Worm (Caenorhabditis elegans): ENCODE data around the gene arrd-12.

Gene arrd-12

DNA sequence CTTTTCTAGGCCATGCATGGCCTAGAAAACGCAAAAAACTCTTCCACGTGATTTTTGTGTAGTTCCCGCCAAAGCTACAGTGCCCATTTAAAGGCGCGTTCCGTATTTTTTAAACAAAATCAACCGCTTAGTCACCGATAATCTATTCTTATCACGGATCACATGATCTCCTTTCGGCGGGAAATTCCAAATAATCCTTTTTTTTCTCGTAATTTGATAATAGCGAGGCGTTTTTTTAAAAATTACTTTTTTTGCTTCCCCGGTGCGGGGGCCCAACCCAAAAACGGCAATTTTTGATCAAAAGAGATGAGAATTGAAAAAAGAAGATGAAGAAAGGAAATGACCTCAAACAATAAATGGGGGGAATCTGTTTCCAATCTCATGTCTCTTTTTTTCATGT lies 15.0 kb upstream of the arrd-12 start:
- TF ChIP-seq ets-7 (tag; optimal IDR thresholded peaks at IDR 0.05) (no peak), aly-1 (tag; optimal IDR thresholded peaks at IDR 0.05) (no peak), tbx-37 (GFP tag; conservative IDR thresholded peaks at IDR 0.05) (no peak), scrt-1 (GFP tag; IDR thresholded peaks at IDR 0.05) (no peak), ceh-36 (tag; optimal IDR thresholded peaks at IDR 0.05) (no peak)

DNA sequence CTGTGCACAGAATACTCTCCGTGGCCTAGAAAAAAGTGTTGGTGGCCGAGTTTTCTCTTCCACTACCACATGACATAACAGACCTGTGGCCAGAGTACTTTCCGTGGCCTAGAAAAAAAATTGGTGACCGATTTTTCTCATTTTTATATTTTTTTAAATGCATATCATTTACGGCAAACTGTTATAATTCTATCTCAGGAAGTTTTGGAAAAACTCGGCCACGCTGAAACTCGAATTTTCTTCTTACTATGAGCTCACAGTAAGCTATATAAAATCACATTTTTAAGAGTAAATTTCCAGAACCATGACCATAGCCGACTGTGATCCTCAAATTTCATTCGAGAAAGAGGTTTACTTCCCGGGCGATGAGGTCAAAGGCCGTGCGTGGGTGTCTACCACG lies 14.0 kb upstream of the arrd-12 start, which contains the start of gene arrd-14:
Gene arrd-14 (plus strand): TSS at position 301 of the 400 bp plus-strand sequence.
- TF ChIP-seq hmbx-1 (tag; optimal IDR thresholded peaks at IDR 0.05) (no peak), ama-1 (optimal IDR thresholded peaks at IDR 0.05) (no peak), hnd-1 (tag; optimal IDR thresholded peaks at IDR 0.05) (no peak), scrt-1 (GFP tag; IDR thresholded peaks at IDR 0.05) (no peak), hmg-4 (GFP tag; optimal IDR thresholded peaks at IDR 0.05) (no peak), ceh-13 (GFP tag; optimal IDR thresholded peaks at IDR 0.05) (no peak), flt-1 (GFP tag; IDR thresholded peaks at IDR 0.05) (no peak), tbx-11 (GFP tag; IDR thresholded peaks at IDR 0.05) (no peak)

DNA sequence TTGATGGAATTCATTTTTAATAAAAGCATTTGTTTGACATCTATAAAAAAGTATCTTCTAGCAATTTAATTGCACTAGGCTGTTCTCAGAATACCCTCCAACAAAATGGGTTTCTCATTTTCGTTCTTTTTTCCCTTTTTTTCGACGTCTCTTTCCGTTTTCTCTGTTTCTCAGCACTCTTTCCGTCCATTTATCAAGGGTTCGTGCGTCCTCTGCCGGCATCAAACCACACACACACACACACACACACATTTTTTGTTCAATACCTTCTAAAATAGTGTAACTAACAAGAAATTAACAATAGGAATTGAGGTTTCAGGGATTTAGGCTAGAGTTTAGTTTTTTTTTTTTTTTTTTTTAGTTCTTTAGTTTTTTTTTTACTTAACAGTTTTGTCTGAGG lies 9.8 kb upstream of the arrd-12 start:
- TF ChIP-seq ceh-36 (tag; optimal IDR thresholded peaks at IDR 0.05), result no peak
- no peak for TF ChIP-seq ets-7 (tag; optimal IDR thresholded peaks at IDR 0.05)
- no peak for TF ChIP-seq ceh-13 (GFP tag; optimal IDR thresholded peaks at IDR 0.05)
- no peak for TF ChIP-seq hmbx-1 (tag; optimal IDR thresholded peaks at IDR 0.05)
- TF ChIP-seq sea-1 (GFP tag; conservative IDR thresholded peaks at IDR 0.05), result no peak
- TF ChIP-seq ama-1 (optimal IDR thresholded peaks at IDR 0.05), result no peak
- no peak for TF ChIP-seq hmg-4 (GFP tag; optimal IDR thresholded peaks at IDR 0.05)
- TF ChIP-seq aly-1 (tag; optimal IDR thresholded peaks at IDR 0.05), result no peak
- TF ChIP-seq tbx-11 (GFP tag; IDR thresholded peaks at IDR 0.05), result no peak
- no peak for TF ChIP-seq B0310.2 (tag; optimal IDR thresholded peaks at IDR 0.05)
- no peak for TF ChIP-seq F13C5.2 (tag; optimal IDR thresholded peaks at IDR 0.05)
- TF ChIP-seq hnd-1 (tag; optimal IDR thresholded peaks at IDR 0.05), result no peak

DNA sequence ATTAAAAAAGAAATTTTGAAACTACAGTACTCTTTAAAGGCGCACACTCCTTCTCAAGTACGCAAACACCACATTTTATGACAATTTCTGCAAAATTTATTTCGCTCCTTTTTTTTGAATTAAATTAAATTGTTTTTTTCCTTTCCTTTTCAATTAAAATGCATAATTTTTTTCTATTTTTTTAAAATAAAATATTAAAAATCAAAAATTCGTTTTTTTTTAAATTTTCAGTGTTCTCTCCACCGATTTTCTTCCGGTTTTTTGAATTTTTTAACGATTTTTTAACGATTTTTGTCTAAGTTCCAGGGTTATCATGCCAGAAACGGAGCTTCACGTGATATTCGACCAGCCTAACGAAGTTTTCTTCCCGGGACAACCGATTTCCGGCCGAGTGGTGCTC lies 7.9 kb upstream of the arrd-12 start, which contains the start of gene arrd-13:
Gene arrd-13 (plus strand): TSS at position 301 of the 400 bp plus-strand sequence.
- no peak for TF ChIP-seq hnd-1 (tag; optimal IDR thresholded peaks at IDR 0.05)
- TF ChIP-seq ceh-13 (GFP tag; optimal IDR thresholded peaks at IDR 0.05), result no peak
- TF ChIP-seq pes-1 (GFP tag; IDR thresholded peaks at IDR 0.05), result no peak
- no peak for TF ChIP-seq sea-1 (GFP tag; conservative IDR thresholded peaks at IDR 0.05)
- no peak for TF ChIP-seq tbx-11 (GFP tag; IDR thresholded peaks at IDR 0.05)
- no peak for TF ChIP-seq flt-1 (GFP tag; IDR thresholded peaks at IDR 0.05)
- no peak for TF ChIP-seq tbx-37 (GFP tag; conservative IDR thresholded peaks at IDR 0.05)
- no peak for TF ChIP-seq ets-7 (tag; optimal IDR thresholded peaks at IDR 0.05)
- no peak for TF ChIP-seq tra-4 (tag; optimal IDR thresholded peaks at IDR 0.05)
- no peak for TF ChIP-seq ama-1 (optimal IDR thresholded peaks at IDR 0.05)
- no peak for TF ChIP-seq scrt-1 (GFP tag; IDR thresholded peaks at IDR 0.05)

DNA sequence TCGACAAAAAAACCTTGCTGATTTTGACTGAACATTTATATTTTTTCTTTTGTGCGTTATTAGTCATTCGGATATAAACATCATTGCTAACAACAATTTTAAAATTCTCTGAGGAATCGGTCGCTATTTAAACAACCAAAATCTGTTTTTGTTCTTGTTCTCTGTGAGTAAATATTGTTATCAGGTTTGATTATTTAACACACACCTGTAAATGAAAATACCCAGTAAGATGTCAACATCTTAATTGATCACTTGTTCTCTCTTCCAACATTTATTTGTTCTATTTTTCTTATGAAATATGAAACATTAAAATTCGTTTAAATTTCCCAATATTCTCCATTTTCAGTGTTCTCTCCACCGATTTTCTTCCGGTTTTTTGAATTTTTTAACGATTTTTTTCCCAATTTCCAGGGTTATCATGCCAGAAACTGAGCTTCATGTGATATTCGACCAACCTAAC lies 3.0 kb upstream of the arrd-12 start, which contains the start of gene arrd-11:
Gene arrd-11 (plus strand): TSS at position 410 of the 460 bp plus-strand sequence.
- TF ChIP-seq ceh-13 (GFP tag; optimal IDR thresholded peaks at IDR 0.05) (no peak), tbx-37 (GFP tag; conservative IDR thresholded peaks at IDR 0.05) (no peak), ets-7 (tag; optimal IDR thresholded peaks at IDR 0.05) (no peak), flt-1 (GFP tag; IDR thresholded peaks at IDR 0.05) (no peak), tbx-11 (GFP tag; IDR thresholded peaks at IDR 0.05) (no peak), hnd-1 (tag; optimal IDR thresholded peaks at IDR 0.05) (no peak), hmbx-1 (tag; optimal IDR thresholded peaks at IDR 0.05) (no peak), pes-1 (GFP tag; IDR thresholded peaks at IDR 0.05) (no peak), hmg-4 (GFP tag; optimal IDR thresholded peaks at IDR 0.05) (no peak), B0310.2 (tag; optimal IDR thresholded peaks at IDR 0.05) (no peak), sea-1 (GFP tag; conservative IDR thresholded peaks at IDR 0.05) (no peak), scrt-1 (GFP tag; IDR thresholded peaks at IDR 0.05) (no peak), tra-4 (tag; optimal IDR thresholded peaks at IDR 0.05) (no peak)

DNA sequence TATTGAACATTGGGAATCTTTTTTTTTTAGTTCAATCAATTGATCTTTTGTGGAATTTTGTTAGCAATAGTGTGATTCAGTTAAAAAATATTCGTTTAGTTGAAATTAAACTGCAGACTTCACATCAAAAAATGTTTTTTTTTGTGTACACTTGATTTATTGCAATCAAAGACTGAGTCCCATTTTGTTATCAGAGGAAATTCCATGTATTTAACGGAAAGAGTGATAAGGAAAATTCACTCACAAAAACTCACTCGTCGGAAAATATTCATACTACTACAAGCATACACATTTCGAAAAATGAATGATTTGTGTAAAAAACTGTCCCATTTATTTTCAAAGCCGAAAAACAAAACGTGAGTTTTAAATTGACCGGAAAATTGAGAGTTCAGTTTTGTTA lies 5.3 kb downstream of the arrd-12 start, which contains the start of gene C01B9.1:
Gene C01B9.1 (plus strand): TSS at position 241 of the 400 bp plus-strand sequence.
- no peak for TF ChIP-seq hmbx-1 (tag; optimal IDR thresholded peaks at IDR 0.05)
- TF ChIP-seq ets-7 (tag; optimal IDR thresholded peaks at IDR 0.05), result no peak

DNA sequence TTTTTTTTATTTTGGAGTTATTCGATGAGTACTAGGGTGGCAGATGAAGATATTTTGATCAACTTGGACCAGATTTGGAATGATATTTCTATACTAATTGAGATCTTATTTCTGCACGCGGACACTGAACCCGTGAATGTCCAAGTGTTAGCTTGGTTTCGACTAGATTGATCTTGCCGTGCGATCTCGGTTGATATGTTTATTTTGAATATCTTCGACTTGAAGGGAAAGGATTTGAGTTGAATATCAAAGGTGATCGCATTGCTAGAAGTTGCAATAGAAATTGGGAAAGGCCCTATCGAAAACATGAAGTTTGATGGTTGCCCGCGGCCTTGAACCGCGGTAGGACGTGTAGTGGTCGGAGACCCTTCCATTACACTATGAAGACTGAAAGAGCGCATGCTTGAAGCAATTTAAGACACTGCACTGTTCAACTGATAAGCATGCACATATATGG lies 14.8 kb downstream of the arrd-12 start:
- no peak for TF ChIP-seq pes-1 (GFP tag; IDR thresholded peaks at IDR 0.05)
- TF ChIP-seq hnd-1 (tag; optimal IDR thresholded peaks at IDR 0.05), result no peak

DNA sequence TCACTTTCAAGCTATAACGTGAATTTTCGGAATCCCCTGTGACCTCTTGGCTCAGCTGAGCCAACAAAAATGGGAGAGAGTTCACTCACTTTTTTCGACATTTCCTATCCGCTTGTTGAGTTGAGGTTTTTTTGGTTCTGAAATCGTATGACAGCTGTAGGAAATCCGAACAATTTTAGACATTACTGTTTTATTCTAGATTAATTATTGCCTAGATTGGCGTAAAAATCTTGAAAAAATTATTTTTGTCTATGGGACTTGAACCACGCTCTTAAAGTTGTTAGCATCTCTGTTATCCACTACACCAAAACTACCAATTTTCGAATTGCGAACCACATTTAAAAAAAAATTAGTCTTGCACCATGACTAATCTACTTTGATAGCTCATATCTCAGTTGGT lies 17.8 kb downstream of the arrd-12 start, which contains the start of gene C01B9.4:
Gene C01B9.4 (minus strand): TSS at position 101 of the 400 bp plus-strand sequence.
- TF ChIP-seq hmg-4 (GFP tag; optimal IDR thresholded peaks at IDR 0.05) (no peak), ceh-36 (tag; optimal IDR thresholded peaks at IDR 0.05) (no peak), flt-1 (GFP tag; IDR thresholded peaks at IDR 0.05) (no peak), ets-7 (tag; optimal IDR thresholded peaks at IDR 0.05) (no peak), pes-1 (GFP tag; IDR thresholded peaks at IDR 0.05) (no peak), B0310.2 (tag; optimal IDR thresholded peaks at IDR 0.05) (no peak), tbx-37 (GFP tag; conservative IDR thresholded peaks at IDR 0.05) (no peak), aly-1 (tag; optimal IDR thresholded peaks at IDR 0.05) (no peak), sea-1 (GFP tag; conservative IDR thresholded peaks at IDR 0.05) (no peak), scrt-1 (GFP tag; IDR thresholded peaks at IDR 0.05) (no peak), tra-4 (tag; optimal IDR thresholded peaks at IDR 0.05) (no peak), tbx-11 (GFP tag; IDR thresholded peaks at IDR 0.05) (no peak), ceh-13 (GFP tag; optimal IDR thresholded peaks at IDR 0.05) (no peak), hmbx-1 (tag; optimal IDR thresholded peaks at IDR 0.05) (no peak), hnd-1 (tag; optimal IDR thresholded peaks at IDR 0.05) (no peak), F13C5.2 (tag; optimal IDR thresholded peaks at IDR 0.05) (no peak), ama-1 (optimal IDR thresholded peaks at IDR 0.05) (no peak)
